Worm (Caenorhabditis elegans) whole organism, early embryonic: ENCODE measurements around the gene dop-5.

Experiments
- B0310.2 ChIP-seq: sonication (generic microtip); optimal IDR thresholded peaks from 2 replicates; lab custom pipeline; 2016; ENCODE audit warnings: mild to moderate bottlenecking, missing genetic modification characterization, missing compliant biosample characterization
- aly-1 ChIP-seq: sonication (generic microtip); optimal IDR thresholded peaks from 2 replicates; lab custom pipeline; 2016; ENCODE audit warnings: missing genetic modification characterization, missing compliant biosample characterization
- ama-1 ChIP-seq: fragments of 150-350 bp; optimal IDR thresholded peaks from 2 replicates; lab custom pipeline; 2014
- ceh-36 ChIP-seq: sonication (generic microtip); optimal IDR thresholded peaks from 2 replicates; lab custom pipeline; 2016; ENCODE audit warnings: missing genetic modification characterization, inconsistent platforms, missing compliant biosample characterization

- TF ChIP-seq ceh-36 (no peak), B0310.2 (tag; lab: Kevin White, UChicago) (no peak), aly-1 (tag; lab: Kevin White, UChicago) (no peak), ama-1 (lab: Kevin White, UChicago) (no peak)
These were observed 42.3 kb downstream of the dop-5 start, which contains the start of gene str-141 for ce11 chrV:11323720-11324119.
